Worm (Caenorhabditis elegans): ENCODE results near the gene D1046.4.

The D1046.4 gene

DNA sequence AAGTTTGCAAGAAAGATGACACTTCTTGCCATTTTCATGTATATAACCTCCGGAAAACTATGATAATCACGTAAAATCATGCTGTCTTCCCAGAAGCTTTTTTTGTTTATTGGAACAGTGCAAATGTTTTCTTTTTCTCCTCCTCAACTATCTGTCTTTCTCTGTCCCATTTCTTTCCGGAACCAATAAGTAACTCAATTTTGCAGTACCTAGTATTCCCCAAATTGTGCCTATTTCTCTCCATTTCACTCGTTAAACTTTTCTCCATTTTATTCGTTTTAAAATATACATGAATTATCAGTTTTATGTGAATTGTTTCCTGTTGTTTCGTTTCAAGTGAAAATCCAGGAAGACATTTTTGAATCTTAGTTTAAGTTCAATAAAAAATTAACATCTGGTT, 9.8 kb downstream of the D1046.4 start:
- TF ChIP-seq elt-2 (tag; optimal IDR thresholded peaks at IDR 0.05) (no peak), ahr-1 (tag; optimal IDR thresholded peaks at IDR 0.05) (no peak), rnt-1 (tag; optimal IDR thresholded peaks at IDR 0.05) (no peak), hlh-6 (tag; optimal IDR thresholded peaks at IDR 0.05) (no peak), unc-42 (tag; optimal IDR thresholded peaks at IDR 0.05) (peak; percentile 48), ceh-18 (tag; optimal IDR thresholded peaks at IDR 0.05) (no peak)

DNA sequence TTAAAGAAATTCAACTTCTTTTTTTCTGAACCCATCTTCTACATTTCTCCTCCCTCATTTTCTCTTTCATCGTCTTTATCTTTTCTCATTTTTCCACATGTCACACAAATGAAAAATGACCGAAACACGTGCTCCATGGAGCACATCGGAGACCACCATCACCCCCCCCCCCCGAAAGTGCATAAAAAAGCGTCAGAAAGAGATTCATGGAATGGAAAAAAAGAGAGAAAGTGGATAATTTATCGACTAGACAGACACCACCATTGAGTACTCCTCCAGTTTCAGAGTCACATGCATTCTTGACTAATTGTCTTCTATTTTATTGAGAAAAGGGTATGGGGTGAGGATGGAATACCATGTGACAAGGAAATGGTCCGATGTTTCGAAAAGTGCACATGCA, 13.5 kb downstream of the D1046.4 start:
- peak; percentile 88 for TF ChIP-seq unc-55 (GFP tag; optimal IDR thresholded peaks at IDR 0.05)
- no peak for TF ChIP-seq ceh-9 (tag; optimal IDR thresholded peaks at IDR 0.05)
- peak; percentile 56 for TF ChIP-seq ceh-18 (tag; optimal IDR thresholded peaks at IDR 0.05)
- TF ChIP-seq hlh-30 (tag; optimal IDR thresholded peaks at IDR 0.05; ENCODE audit: insufficient read depth) = peak; percentile 74
- no peak for TF ChIP-seq sdc-2 (tag; optimal IDR thresholded peaks at IDR 0.05)
- TF ChIP-seq ceh-19 (GFP tag; optimal IDR thresholded peaks at IDR 0.05) = no peak
- peak; percentile 2 for TF ChIP-seq rnt-1 (tag; optimal IDR thresholded peaks at IDR 0.05)

DNA sequence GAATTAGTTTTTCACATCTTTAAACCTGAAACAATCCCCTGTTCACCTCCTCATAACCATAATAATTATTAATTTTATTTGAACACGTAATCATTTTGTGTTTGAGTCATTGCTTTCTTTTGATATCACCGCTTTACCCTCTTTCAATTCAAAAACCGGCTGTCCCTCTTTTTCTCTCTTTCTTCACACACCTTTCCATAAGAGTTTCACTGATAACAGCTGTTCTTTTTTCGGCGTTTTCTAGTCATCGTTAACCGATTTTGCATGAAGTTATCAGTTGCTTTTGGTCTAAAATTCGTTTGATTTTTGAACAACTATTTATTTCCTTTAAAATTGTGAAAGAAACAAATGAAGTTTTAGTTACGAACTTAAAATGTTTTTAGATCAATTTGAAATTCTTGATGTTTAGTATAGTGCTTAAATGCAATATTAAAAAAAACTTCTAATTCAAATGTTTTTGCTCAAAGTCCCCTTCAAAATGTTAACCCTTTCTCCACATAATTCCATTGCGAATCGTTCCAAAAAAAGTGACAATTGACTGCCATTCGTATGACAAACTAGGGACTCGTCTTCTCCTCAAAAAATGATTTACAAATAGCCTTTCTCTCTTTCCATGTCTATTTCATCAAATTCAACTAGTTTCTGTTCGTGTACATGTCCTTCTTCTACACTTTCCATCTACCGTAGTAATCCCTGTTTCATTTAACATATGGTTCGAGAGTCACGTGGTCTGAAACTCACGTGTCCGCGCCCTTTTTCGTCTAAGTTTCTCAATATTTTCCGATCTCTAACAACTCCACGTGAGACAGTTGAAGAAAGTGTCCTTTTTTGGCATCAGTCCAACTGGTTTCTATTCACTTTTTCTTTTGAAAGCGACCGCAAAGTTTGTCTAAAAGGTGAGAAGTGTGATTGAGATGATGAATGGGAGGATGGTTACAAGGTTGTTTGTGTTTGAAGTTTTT, 15.7 kb downstream of the D1046.4 start:
- TF ChIP-seq hlh-30 (tag; optimal IDR thresholded peaks at IDR 0.05; ENCODE audit: insufficient read depth) (peak; percentile 65), K09A11.1 (tag; optimal IDR thresholded peaks at IDR 0.05; ENCODE audit: insufficient read depth) (no peak)

DNA sequence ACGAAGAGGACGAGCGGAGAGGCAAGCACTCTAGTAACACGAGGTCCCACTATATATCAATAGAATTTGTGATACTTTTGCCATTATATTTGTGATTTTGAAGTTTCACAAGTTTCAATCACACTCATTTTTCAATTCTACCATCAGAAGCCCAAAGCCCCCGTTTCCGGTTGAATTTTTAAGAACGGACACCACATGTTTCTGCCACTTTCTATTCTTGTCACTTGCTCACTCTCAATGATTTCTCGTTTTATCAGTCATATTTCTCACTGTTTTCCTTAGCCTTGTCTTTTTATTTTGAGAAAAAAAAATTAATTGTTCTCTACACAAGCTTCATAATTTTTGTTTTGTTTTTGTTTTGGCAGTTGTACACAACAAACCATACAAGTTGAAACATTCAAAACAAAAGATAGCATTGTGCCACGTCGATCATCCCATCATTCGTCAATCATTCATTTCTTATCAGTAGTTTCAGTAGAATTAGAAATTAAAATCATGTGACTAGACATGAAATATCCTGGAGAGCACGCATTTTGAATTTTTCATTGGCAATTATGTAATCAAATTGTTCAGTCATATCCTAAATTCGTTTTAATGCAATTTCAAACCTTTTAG, 18.4 kb downstream of the D1046.4 start:
- TF ChIP-seq tbx-7 (tag; optimal IDR thresholded peaks at IDR 0.05) (no peak), hlh-30 (tag; optimal IDR thresholded peaks at IDR 0.05; ENCODE audit: insufficient read depth) (no peak), ceh-48 (tag; optimal IDR thresholded peaks at IDR 0.05) (no peak), sox-4 (tag; optimal IDR thresholded peaks at IDR 0.05) (no peak), pag-3 (tag; optimal IDR thresholded peaks at IDR 0.05; ENCODE audit: borderline replicate concordance) (no peak), npax-4 (tag; optimal IDR thresholded peaks at IDR 0.05) (no peak), pqm-1 (tag; optimal IDR thresholded peaks at IDR 0.05) (no peak), ceh-6 (GFP tag; optimal IDR thresholded peaks at IDR 0.05) (no peak), unc-3 (GFP tag; conservative IDR thresholded peaks at IDR 0.05) (no peak), unc-3 (tag; optimal IDR thresholded peaks at IDR 0.05) (no peak), lim-6 (tag; optimal IDR thresholded peaks at IDR 0.05) (no peak), odd-2 (tag; optimal IDR thresholded peaks at IDR 0.05) (no peak), ahr-1 (tag; optimal IDR thresholded peaks at IDR 0.05) (no peak), fkh-6 (tag; optimal IDR thresholded peaks at IDR 0.05) (no peak), unc-42 (tag; optimal IDR thresholded peaks at IDR 0.05) (no peak), zip-5 (tag; optimal IDR thresholded peaks at IDR 0.05) (no peak), rnt-1 (tag; optimal IDR thresholded peaks at IDR 0.05) (no peak), che-1 (tag; optimal IDR thresholded peaks at IDR 0.05) (no peak)

DNA sequence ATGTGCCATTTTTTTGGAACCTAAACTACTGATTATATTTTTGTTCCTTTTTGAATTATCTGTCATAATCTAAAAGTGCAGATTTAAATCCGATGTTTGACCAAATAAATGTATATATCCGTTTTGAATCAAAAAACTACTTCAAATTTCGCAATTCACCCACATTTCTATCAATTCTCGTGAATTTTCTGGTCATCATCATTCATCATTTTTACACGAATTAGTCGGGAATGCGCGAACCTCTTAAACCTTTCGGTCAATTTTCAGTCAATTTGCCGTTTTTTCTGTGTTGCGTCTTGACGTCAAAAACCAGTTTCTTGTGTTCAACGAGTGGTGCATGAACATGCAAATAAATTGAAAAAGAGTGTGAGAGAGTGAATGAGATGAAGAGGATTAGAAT, 20.5 kb downstream of the D1046.4 start:
- TF ChIP-seq rnt-1 (tag; optimal IDR thresholded peaks at IDR 0.05) (no peak), elt-2 (tag; optimal IDR thresholded peaks at IDR 0.05) (no peak), pax-1 (tag; optimal IDR thresholded peaks at IDR 0.05) (no peak), fkh-6 (tag; optimal IDR thresholded peaks at IDR 0.05) (no peak), sdc-2 (tag; optimal IDR thresholded peaks at IDR 0.05) (no peak), ceh-22 (tag; optimal IDR thresholded peaks at IDR 0.05) (no peak), K02D7.2 (tag; optimal IDR thresholded peaks at IDR 0.05) (no peak), unc-55 (GFP tag; optimal IDR thresholded peaks at IDR 0.05) (no peak), ceh-48 (tag; optimal IDR thresholded peaks at IDR 0.05) (no peak), npax-4 (tag; optimal IDR thresholded peaks at IDR 0.05) (no peak), hlh-15 (tag; optimal IDR thresholded peaks at IDR 0.05) (no peak), tbx-2 (tag; optimal IDR thresholded peaks at IDR 0.05) (no peak), hlh-30 (tag; optimal IDR thresholded peaks at IDR 0.05; ENCODE audit: insufficient read depth) (no peak), fax-1 (tag; optimal IDR thresholded peaks at IDR 0.05) (no peak), sox-4 (tag; optimal IDR thresholded peaks at IDR 0.05) (no peak), C08G9.2 (tag; optimal IDR thresholded peaks at IDR 0.05) (no peak)
